Fruit fly (Drosophila melanogaster) whole organism, adult: Measurements from ENCODE around the gene mnd.

ENCODE experiments used
- CG7101 ChIP-seq: fragments of 200-800 bp; sonication (Bioruptor generic); optimal IDR thresholded peaks from 2 replicates; lab custom pipeline; 2018; ENCODE audit warnings: missing biosample characterization, mild to moderate bottlenecking, missing genetic modification characterization, moderate library complexity
- Crg-1 ChIP-seq: fragments of 200-800 bp; sonication (Bioruptor generic); optimal IDR thresholded peaks from 2 replicates; lab custom pipeline; 2016; ENCODE audit warnings: missing biosample characterization, missing genetic modification characterization
- Mnt ChIP-seq: fragments of 200-800 bp; sonication (Bioruptor generic); optimal IDR thresholded peaks from 2 replicates; lab custom pipeline; 2016; ENCODE audit warnings: missing biosample characterization, mild to moderate bottlenecking, missing genetic modification characterization

- TF ChIP-seq Mnt (GFP tag; lab: Kevin White, UChicago) (no peak), Crg-1 (GFP tag; lab: Kevin White, UChicago) (no peak), CG7101 (tag; lab: Kevin White, UChicago) (no peak)
These were observed 24.8 kb downstream of the mnd start for dm6 chr3L:15009681-15010080.
